Fruit fly (Drosophila melanogaster) whole organism, adult: Measurements from ENCODE around the gene CG13123.

Source experiments
- CG11617 ChIP-seq: fragments of 200-800 bp; sonication (Bioruptor generic); optimal IDR thresholded peaks from 2 replicates; lab custom pipeline; 2017; ENCODE audit warnings: mild to moderate bottlenecking, missing biosample characterization, missing genetic modification reagents, missing genetic modification characterization
- CG12768 ChIP-seq: fragments of 200-800 bp; sonication (Bioruptor generic); optimal IDR thresholded peaks from 2 replicates; lab custom pipeline; 2017; ENCODE audit warnings: missing biosample characterization, missing genetic modification characterization, mild to moderate bottlenecking, moderate library complexity, missing genetic modification reagents
- CG14711 ChIP-seq: fragments of 200-800 bp; sonication (Bioruptor generic); optimal IDR thresholded peaks from 2 replicates; lab custom pipeline; 2018; ENCODE audit warnings: missing biosample characterization, mild to moderate bottlenecking, missing genetic modification characterization, moderate library complexity
- CG1620 ChIP-seq: fragments of 200-800 bp; sonication (Bioruptor generic); optimal IDR thresholded peaks from 2 replicates; lab custom pipeline; 2016; ENCODE audit warnings: missing biosample characterization, missing genetic modification characterization
- CG33017 ChIP-seq: fragments of 200-800 bp; sonication (Bioruptor generic); optimal IDR thresholded peaks from 2 replicates; lab custom pipeline; 2018; ENCODE audit warnings: missing biosample characterization, mild to moderate bottlenecking, missing genetic modification characterization, moderate library complexity
- CG5204 ChIP-seq: fragments of 200-800 bp; sonication (Bioruptor generic); optimal IDR thresholded peaks from 2 replicates; lab custom pipeline; 2016; ENCODE audit warnings: missing biosample characterization, missing genetic modification characterization
- CG7045 ChIP-seq: fragments of 200-800 bp; sonication (Bioruptor generic); optimal IDR thresholded peaks from 2 replicates; lab custom pipeline; 2017; ENCODE audit warnings: missing biosample characterization, mild to moderate bottlenecking, missing genetic modification characterization
- CG7101 ChIP-seq: fragments of 200-800 bp; sonication (Bioruptor generic); optimal IDR thresholded peaks from 2 replicates; lab custom pipeline; 2018; ENCODE audit warnings: missing biosample characterization, mild to moderate bottlenecking, missing genetic modification characterization, moderate library complexity
- Clk ChIP-seq: fragments of 200-800 bp; sonication (Bioruptor generic); optimal IDR thresholded peaks from 2 replicates; lab custom pipeline; 2017; ENCODE audit warnings: missing biosample characterization, missing genetic modification characterization
- Crg-1 ChIP-seq: fragments of 200-800 bp; sonication (Bioruptor generic); optimal IDR thresholded peaks from 2 replicates; lab custom pipeline; 2016; ENCODE audit warnings: missing biosample characterization, missing genetic modification characterization
- Hr96 ChIP-seq: fragments of 200-800 bp; sonication (Bioruptor generic); optimal IDR thresholded peaks from 2 replicates; lab custom pipeline; 2016; ENCODE audit warnings: missing biosample characterization, missing genetic modification characterization
- Mnt ChIP-seq: fragments of 200-800 bp; sonication (Bioruptor generic); optimal IDR thresholded peaks from 2 replicates; lab custom pipeline; 2016; ENCODE audit warnings: missing biosample characterization, mild to moderate bottlenecking, missing genetic modification characterization
- bab1 ChIP-seq: fragments of 200-800 bp; sonication (Bioruptor generic); optimal IDR thresholded peaks from 3 replicates; lab custom pipeline; 2019; ENCODE audit warnings: missing biosample characterization, mild to moderate bottlenecking, missing genetic modification characterization, moderate library complexity
- cic ChIP-seq: fragments of 200-800 bp; sonication (Bioruptor generic); optimal IDR thresholded peaks from 2 replicates; lab custom pipeline; 2017; ENCODE audit warnings: missing biosample characterization, mild to moderate bottlenecking, missing genetic modification characterization, moderate library complexity
- cnc ChIP-seq, 2 experiments: fragments of >200 bp; optimal IDR thresholded peaks; 2 replicates each; lab custom pipeline; 2017
- kay ChIP-seq: fragments of 200-800 bp; sonication (Bioruptor generic); peaks from one replicate; lab custom pipeline; 2016; ENCODE audit warnings: missing biosample characterization, missing genetic modification characterization, borderline replicate concordance
- ovo ChIP-seq: fragments of 200-800 bp; sonication (Bioruptor generic); optimal IDR thresholded peaks from 2 replicates; lab custom pipeline; 2016; ENCODE audit warnings: missing biosample characterization, missing genetic modification characterization
- pad ChIP-seq: fragments of 200-800 bp; sonication (Bioruptor generic); optimal IDR thresholded peaks from 3 replicates; lab custom pipeline; 2017; ENCODE audit warnings: missing biosample characterization, missing genetic modification characterization, mild to moderate bottlenecking, moderate library complexity, missing genetic modification reagents
- tj ChIP-seq: fragments of 200-800 bp; sonication (Bioruptor generic); optimal IDR thresholded peaks from 3 replicates; lab custom pipeline; 2017; ENCODE audit warnings: missing biosample characterization, mild to moderate bottlenecking, missing genetic modification characterization, moderate library complexity
- toe ChIP-seq: fragments of 200-800 bp; sonication (Bioruptor generic); optimal IDR thresholded peaks from 2 replicates; lab custom pipeline; 2016; ENCODE audit warnings: missing biosample characterization, missing genetic modification characterization

CG13123 gene

dm6 chr2L:9770896-9771295 is 22.0 kb downstream of the CG13123 start, which contains the start of gene ppk18:
Gene ppk18 (minus strand): TSS chr2L:9770996.
- no peak for TF ChIP-seq CG7101
- TF ChIP-seq CG12768 (GFP tag; lab: Kevin White, UChicago): no peak
- no peak for TF ChIP-seq Hr96 (GFP tag; lab: Kevin White, UChicago)
- no peak for TF ChIP-seq CG5204 (GFP tag; lab: Kevin White, UChicago)
- TF ChIP-seq Clk (GFP tag; lab: Kevin White, UChicago): no peak

dm6 chr2L:9768735-9769134 is 24.2 kb downstream of the CG13123 start, which contains the start of gene CG17633:
Gene CG17633 (plus strand): TSS chr2L:9769060.
- no peak for TF ChIP-seq CG7045
- TF ChIP-seq kay (GFP tag; lab: Kevin White, UChicago): no peak
- TF ChIP-seq Hr96 (GFP tag; lab: Kevin White, UChicago): no peak
- TF ChIP-seq ovo: no peak
- no peak for TF ChIP-seq tj
- no peak for TF ChIP-seq Mnt
- no peak for TF ChIP-seq bab1
- no peak for TF ChIP-seq CG5204 (GFP tag; lab: Kevin White, UChicago)
- no peak for TF ChIP-seq CG1620
- no peak for TF ChIP-seq toe
- TF ChIP-seq CG12768 (GFP tag; lab: Kevin White, UChicago): no peak
- no peak for TF ChIP-seq cic (GFP tag; lab: Kevin White, UChicago)
- no peak for TF ChIP-seq Crg-1 (GFP tag; lab: Kevin White, UChicago)
- no peak for TF ChIP-seq cnc (optimal IDR thresholded peaks at IDR 0.05; lab: Kevin White, UChicago)
- no peak for TF ChIP-seq Clk (GFP tag; lab: Kevin White, UChicago)
- TF ChIP-seq CG7101: no peak

- TF ChIP-seq toe (no peak), Crg-1 (GFP tag; lab: Kevin White, UChicago) (no peak), CG7045 (no peak), bab1 (no peak), cic (GFP tag; lab: Kevin White, UChicago) (no peak), CG1620 (no peak), pad (no peak), Mnt (no peak), tj (no peak), kay (GFP tag; lab: Kevin White, UChicago) (no peak), CG5204 (GFP tag; lab: Kevin White, UChicago) (no peak), Clk (GFP tag; lab: Kevin White, UChicago) (no peak), cnc (optimal IDR thresholded peaks at IDR 0.05; lab: Kevin White, UChicago) (no peak), CG33017 (tag; lab: Kevin White, UChicago) (no peak)
Observed at dm6 chr2L:9766758-9767157, 26.1 kb downstream of the CG13123 start, which contains the start of gene CG4017. Gene CG4017 (plus strand): TSS chr2L:9767058.

dm6 chr2L:9763212-9763869 is 29.6 kb downstream of the CG13123 start, which contains the start of the genes Taf11 and und:
Gene Taf11 (minus strand): TSS chr2L:9763262.
Gene und (plus strand): TSS chr2L:9763369.
- TF ChIP-seq toe (peak; percentile 54), CG33017 (tag; lab: Kevin White, UChicago) (peak; percentile 13), pad (peak; percentile 74), cic (GFP tag; lab: Kevin White, UChicago) (peak; percentile 30), Crg-1 (GFP tag; lab: Kevin White, UChicago) (peak; percentile 78), CG14711 (tag; lab: Kevin White, UChicago) (peak; percentile 51), Mnt (peak; percentile 80), CG12768 (GFP tag; lab: Kevin White, UChicago) (peak; percentile 71), ovo (peak; percentile 27), CG7045 (peak; percentile 78), tj (no peak), CG7101 (peak; percentile 42), bab1 (peak; percentile 17), CG11617 (peak; percentile 53), CG5204 (GFP tag; lab: Kevin White, UChicago) (no peak), cnc (optimal IDR thresholded peaks at IDR 0.05; lab: Kevin White, UChicago) (no peak), CG1620 (peak; percentile 44), Hr96 (GFP tag; lab: Kevin White, UChicago) (peak; percentile 39), Clk (GFP tag; lab: Kevin White, UChicago) (peak; percentile 0), kay (GFP tag; lab: Kevin White, UChicago) (no peak)

dm6 chr2L:9758856-9759255 is 34.1 kb downstream of the CG13123 start:
- TF ChIP-seq CG5204 (GFP tag; lab: Kevin White, UChicago) (peak; percentile 56), CG12768 (GFP tag; lab: Kevin White, UChicago) (no peak), Mnt (peak; percentile 46), Clk (GFP tag; lab: Kevin White, UChicago) (peak; percentile 41), Crg-1 (GFP tag; lab: Kevin White, UChicago) (no peak), tj (no peak), CG11617 (peak; percentile 18), toe (peak; percentile 73), bab1 (peak; percentile 46), CG1620 (no peak), cnc (optimal IDR thresholded peaks at IDR 0.05; lab: Kevin White, UChicago) (no peak), CG7045 (peak; percentile 21), ovo (peak; percentile 8), CG33017 (tag; lab: Kevin White, UChicago) (peak; percentile 55), CG7101 (peak; percentile 55), pad (no peak), cic (GFP tag; lab: Kevin White, UChicago) (no peak), CG14711 (tag; lab: Kevin White, UChicago) (peak; percentile 37), kay (GFP tag; lab: Kevin White, UChicago) (no peak), Hr96 (GFP tag; lab: Kevin White, UChicago) (peak; percentile 73)
